Worm (Caenorhabditis elegans) whole organism, L2 larva: ENCODE data around the gene C17C3.11.

ENCODE experiments used
- C34F6.9 ChIP-seq: fragments of 150-350 bp; optimal IDR thresholded peaks from 2 replicates; lab custom pipeline; 2014; ENCODE audit warnings: missing biosample characterization, missing genetic modification characterization
- F13H6.1 ChIP-seq: sonication (generic microtip); optimal IDR thresholded peaks from 2 replicates; lab custom pipeline; 2016; ENCODE audit warnings: missing genetic modification characterization, missing compliant biosample characterization
- R02D3.7 ChIP-seq: fragments of 150-350 bp; optimal IDR thresholded peaks from 2 replicates; lab custom pipeline; 2014; ENCODE audit warnings: missing biosample characterization, missing genetic modification characterization
- Y55F3AM.14 ChIP-seq: fragments of 200-800 bp; sonication (Bioruptor generic); optimal IDR thresholded peaks from 2 replicates; lab custom pipeline; 2018; ENCODE audit warnings: mild to moderate bottlenecking, missing genetic modification characterization, missing compliant biosample characterization
- ZK546.5 ChIP-seq: sonication (generic microtip); optimal IDR thresholded peaks from 2 replicates; lab custom pipeline; 2017; ENCODE audit warnings: missing biosample characterization, missing genetic modification characterization
- alr-1 ChIP-seq: fragments of 150-350 bp; optimal IDR thresholded peaks from 2 replicates; lab custom pipeline; 2014; ENCODE audit warnings: missing biosample characterization, missing genetic modification characterization
- aly-2 ChIP-seq: fragments of 150-350 bp; optimal IDR thresholded peaks from 2 replicates; lab custom pipeline; 2014; ENCODE audit warnings: missing biosample characterization, missing genetic modification characterization
- ama-1 ChIP-seq: fragments of 150-350 bp; optimal IDR thresholded peaks from 2 replicates; lab custom pipeline; 2018; ENCODE audit warnings: inconsistent platforms
- blmp-1 ChIP-seq: sonication (generic microtip); optimal IDR thresholded peaks from 2 replicates; lab custom pipeline; 2017; ENCODE audit warnings: missing genetic modification characterization, mild to moderate bottlenecking, missing compliant biosample characterization, antibody characterized with exemption, moderate library complexity; ENCODE audit not compliant: insufficient read depth
- ceh-16 ChIP-seq: fragments of 150-350 bp; optimal IDR thresholded peaks from 2 replicates; lab custom pipeline; 2014; ENCODE audit warnings: missing biosample characterization, missing genetic modification characterization
- ceh-82 ChIP-seq: fragments of 150-350 bp; optimal IDR thresholded peaks from 2 replicates; lab custom pipeline; 2014; ENCODE audit warnings: missing biosample characterization, missing genetic modification characterization
- crh-2 ChIP-seq: sonication (generic microtip); optimal IDR thresholded peaks from 2 replicates; lab custom pipeline; 2017; ENCODE audit warnings: missing biosample characterization, missing genetic modification characterization
- dmd-4 ChIP-seq: sonication (generic microtip); optimal IDR thresholded peaks from 2 replicates; lab custom pipeline; 2017; ENCODE audit warnings: missing biosample characterization, missing genetic modification characterization
- egl-27 ChIP-seq: sonication (generic microtip); optimal IDR thresholded peaks from 3 replicates; lab custom pipeline; 2017; ENCODE audit warnings: missing biosample characterization, missing genetic modification reagents, missing genetic modification characterization
- elt-1 ChIP-seq: fragments of 150-350 bp; optimal IDR thresholded peaks from 2 replicates; lab custom pipeline; 2014; ENCODE audit warnings: missing biosample characterization, missing genetic modification characterization
- elt-3 ChIP-seq: sonication (generic microtip); optimal IDR thresholded peaks from 2 replicates; lab custom pipeline; 2017; ENCODE audit warnings: missing biosample characterization, missing genetic modification characterization
- fos-1 ChIP-seq: fragments of 150-350 bp; optimal IDR thresholded peaks from 2 replicates; lab custom pipeline; 2014; ENCODE audit warnings: missing biosample characterization, missing genetic modification characterization
- gmeb-1 ChIP-seq: fragments of 150-350 bp; optimal IDR thresholded peaks from 2 replicates; lab custom pipeline; 2014; ENCODE audit warnings: missing biosample characterization, missing genetic modification characterization
- lin-11 ChIP-seq: fragments of 150-350 bp; sonication (generic microtip); optimal IDR thresholded peaks from 2 replicates; lab custom pipeline; 2014; ENCODE audit warnings: missing biosample characterization, missing genetic modification characterization, inconsistent platforms, mixed read lengths
- lin-13 ChIP-seq: fragments of 150-350 bp; optimal IDR thresholded peaks from 2 replicates; lab custom pipeline; 2014; ENCODE audit warnings: missing biosample characterization, missing genetic modification reagents, missing genetic modification characterization
- lin-39 ChIP-seq: fragments of 150-350 bp; optimal IDR thresholded peaks from 2 replicates; lab custom pipeline; 2014; ENCODE audit warnings: missing biosample characterization, missing genetic modification reagents, missing genetic modification characterization
- lsy-2 ChIP-seq, 2 experiments: fragments of 150-350 bp in 1 of 2; sonication (generic microtip) in 1 of 2; optimal IDR thresholded peaks; 2 replicates each; lab custom pipeline; 2014 to 2017; ENCODE audit warnings: missing biosample characterization in 2 of 2, missing genetic modification characterization in 2 of 2
- mab-5 ChIP-seq: fragments of 150-350 bp; optimal IDR thresholded peaks from 2 replicates; lab custom pipeline; 2014; ENCODE audit warnings: missing biosample characterization, missing genetic modification characterization
- mbf-1 ChIP-seq: sonication (generic microtip); optimal IDR thresholded peaks from 2 replicates; lab custom pipeline; 2017; ENCODE audit warnings: missing biosample characterization, missing genetic modification characterization
- mdl-1 ChIP-seq, 2 experiments: fragments of 150-350 bp in 1 of 2; sonication (generic microtip) in 1 of 2; optimal IDR thresholded peaks; 2 replicates each; lab custom pipeline; 2017; ENCODE audit warnings: missing biosample characterization in 2 of 2, missing genetic modification characterization in 2 of 2
- nhr-10 ChIP-seq: sonication (generic microtip); optimal IDR thresholded peaks from 2 replicates; lab custom pipeline; 2017; ENCODE audit warnings: missing biosample characterization, missing genetic modification characterization
- nhr-11 ChIP-seq: fragments of 150-350 bp; optimal IDR thresholded peaks from 2 replicates; lab custom pipeline; 2014; ENCODE audit warnings: missing biosample characterization, missing genetic modification characterization
- nhr-12 ChIP-seq: fragments of 150-350 bp; optimal IDR thresholded peaks from 2 replicates; lab custom pipeline; 2014; ENCODE audit warnings: missing biosample characterization, missing genetic modification characterization
- nhr-129 ChIP-seq: fragments of 150-350 bp; optimal IDR thresholded peaks from 2 replicates; lab custom pipeline; 2014; ENCODE audit warnings: missing biosample characterization, missing genetic modification characterization
- nhr-21 ChIP-seq: fragments of 150-350 bp; optimal IDR thresholded peaks from 2 replicates; lab custom pipeline; 2014; ENCODE audit warnings: missing biosample characterization, missing genetic modification characterization
- nhr-23 ChIP-seq: fragments of 150-350 bp; optimal IDR thresholded peaks from 2 replicates; lab custom pipeline; 2014; ENCODE audit warnings: missing biosample characterization, missing genetic modification reagents, missing genetic modification characterization
- nhr-237 ChIP-seq: fragments of 150-350 bp; optimal IDR thresholded peaks from 2 replicates; lab custom pipeline; 2014; ENCODE audit warnings: missing biosample characterization, missing genetic modification characterization
- nhr-25 ChIP-seq: fragments of 150-350 bp; sonication (generic microtip); optimal IDR thresholded peaks from 3 replicates; lab custom pipeline; 2014; ENCODE audit warnings: missing biosample characterization, missing genetic modification characterization
- nhr-6 ChIP-seq: fragments of 150-350 bp; optimal IDR thresholded peaks from 2 replicates; lab custom pipeline; 2014; ENCODE audit warnings: missing biosample characterization, missing genetic modification characterization
- nhr-77 ChIP-seq: fragments of 150-350 bp; optimal IDR thresholded peaks from 2 replicates; lab custom pipeline; 2014; ENCODE audit warnings: missing biosample characterization, missing genetic modification characterization
- peb-1 ChIP-seq: fragments of 150-350 bp; optimal IDR thresholded peaks from 2 replicates; lab custom pipeline; 2014; ENCODE audit warnings: missing biosample characterization, missing genetic modification characterization
- sem-4 ChIP-seq: fragments of 150-350 bp; optimal IDR thresholded peaks from 2 replicates; lab custom pipeline; 2014; ENCODE audit warnings: missing biosample characterization, missing genetic modification reagents, missing genetic modification characterization
- skn-1 ChIP-seq: sonication (generic microtip); optimal IDR thresholded peaks from 2 replicates; lab custom pipeline; 2017; ENCODE audit warnings: missing biosample characterization, missing genetic modification characterization
- sma-3 ChIP-seq: sonication (generic microtip); optimal IDR thresholded peaks from 2 replicates; lab custom pipeline; 2016; ENCODE audit warnings: missing genetic modification reagents, missing genetic modification characterization, missing compliant biosample characterization
- sma-9 ChIP-seq, 2 experiments: fragments of 150-350 bp in 1 of 2; sonication (generic microtip) in 1 of 2; optimal IDR thresholded peaks; 2 replicates each; lab custom pipeline; 2014 to 2016; ENCODE audit warnings: missing genetic modification characterization in 2 of 2, mild to moderate bottlenecking in 1 of 2, missing biosample characterization in 1 of 2, missing compliant biosample characterization in 1 of 2, missing genetic modification reagents in 1 of 2, moderate library complexity in 1 of 2
- snpc-4 ChIP-seq: fragments of 150-350 bp; optimal IDR thresholded peaks from 2 replicates; lab custom pipeline; 2014; ENCODE audit warnings: missing biosample characterization, missing genetic modification characterization
- unc-39 ChIP-seq: fragments of 150-350 bp; optimal IDR thresholded peaks from 2 replicates; lab custom pipeline; 2014; ENCODE audit warnings: missing biosample characterization, missing genetic modification characterization
- unc-55 ChIP-seq: fragments of 150-350 bp; sonication (generic microtip); optimal IDR thresholded peaks from 3 replicates; lab custom pipeline; 2014; ENCODE audit warnings: missing biosample characterization, missing genetic modification reagents, missing genetic modification characterization
- unc-62 ChIP-seq: fragments of 150-350 bp; optimal IDR thresholded peaks from 2 replicates; lab custom pipeline; 2014; ENCODE audit warnings: missing biosample characterization, missing genetic modification reagents, missing genetic modification characterization
- zag-1 ChIP-seq: fragments of 150-350 bp; optimal IDR thresholded peaks from 2 replicates; lab custom pipeline; 2014; ENCODE audit warnings: missing biosample characterization, missing genetic modification characterization
- ztf-1 ChIP-seq: fragments of 200-800 bp; sonication (Bioruptor generic); conservative IDR thresholded peaks from 2 replicates; pipeline ENCODE4 v1.3.6; 2022; ENCODE audit warnings: missing genetic modification characterization, missing compliant biosample characterization
- ztf-4 ChIP-seq: fragments of 150-350 bp; optimal IDR thresholded peaks from 2 replicates; lab custom pipeline; 2014; ENCODE audit warnings: missing biosample characterization, missing genetic modification characterization

Gene C17C3.11

DNA sequence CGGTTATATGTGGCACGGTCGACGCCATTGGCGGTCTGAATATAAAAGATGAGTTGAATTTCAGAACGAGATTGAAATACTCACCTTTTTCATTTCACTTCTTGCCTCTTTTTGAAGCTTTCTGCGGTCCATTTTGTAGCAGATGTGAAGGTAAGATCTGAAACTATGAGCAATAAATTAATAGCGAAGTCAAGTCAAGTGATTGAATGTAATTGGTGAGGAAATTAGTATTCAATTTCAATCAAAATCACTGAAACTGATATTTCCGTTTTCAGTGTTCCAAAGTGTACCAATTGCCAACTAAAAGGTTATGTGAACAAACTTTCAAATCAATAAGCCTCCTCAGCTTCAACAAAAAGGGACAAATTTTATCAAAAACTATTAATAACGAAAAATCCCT is 4.1 kb downstream of the C17C3.11 start, which contains the start of gene C17C3.24:
TSS of gene C17C3.24 (minus strand) at position 101 of the 400 bp plus-strand sequence.
- TF ChIP-seq lin-13 (GFP tag; lab: Kevin White, UChicago) (no peak), blmp-1 (tag; lab: Kevin White, UChicago) (no peak), nhr-10 (tag; lab: Kevin White, UChicago) (no peak), unc-62 (GFP tag; lab: Kevin White, UChicago) (no peak), Y55F3AM.14 (GFP tag; lab: Kevin White, UChicago) (no peak), dmd-4 (tag; lab: Kevin White, UChicago) (no peak), sma-3 (GFP tag; lab: Kevin White, UChicago) (no peak), elt-3 (tag; lab: Kevin White, UChicago) (no peak), ZK546.5 (tag; lab: Kevin White, UChicago) (no peak), ceh-16 (tag; lab: Kevin White, UChicago) (no peak), skn-1 (no peak), peb-1 (tag; lab: Kevin White, UChicago) (no peak), ama-1 (no peak), crh-2 (tag; lab: Kevin White, UChicago) (no peak), sem-4 (tag; lab: Kevin White, UChicago) (no peak), fos-1 (no peak), ceh-82 (tag; lab: Kevin White, UChicago) (no peak), aly-2 (tag; lab: Kevin White, UChicago) (no peak), nhr-129 (tag; lab: Kevin White, UChicago) (no peak), nhr-25 (tag; lab: Kevin White, UChicago) (no peak)

ce11 chrII:5543476-5544144 is 6.0 kb downstream of the C17C3.11 start:
- TF ChIP-seq nhr-12 (tag; lab: Kevin White, UChicago) = peak; percentile 74
- TF ChIP-seq lin-11 = peak; percentile 98
- TF ChIP-seq alr-1 = no peak
- peak; percentile 99 for TF ChIP-seq nhr-21
- TF ChIP-seq fos-1 = peak; percentile 98
- TF ChIP-seq sma-3 (GFP tag; lab: Kevin White, UChicago) = peak; percentile 98
- TF ChIP-seq nhr-11 (tag; lab: Kevin White, UChicago) = peak; percentile 81
- TF ChIP-seq F13H6.1 (tag; lab: Kevin White, UChicago) = peak; percentile 98
- peak; percentile 100 for TF ChIP-seq aly-2 (tag; lab: Kevin White, UChicago)
- peak; percentile 99 for TF ChIP-seq crh-2 (tag; lab: Kevin White, UChicago)
- TF ChIP-seq nhr-6 (tag; lab: Kevin White, UChicago) = peak; percentile 98
- peak; percentile 58 for TF ChIP-seq ZK546.5 (tag; lab: Kevin White, UChicago)
- peak; percentile 99 for TF ChIP-seq sma-9 (GFP tag; optimal IDR thresholded peaks at IDR 0.05; lab: Kevin White, UChicago)
- TF ChIP-seq sma-9 (tag; optimal IDR thresholded peaks at IDR 0.05; lab: Kevin White, UChicago) = peak; percentile 73
- no peak for TF ChIP-seq elt-3 (tag; lab: Kevin White, UChicago)
- peak; percentile 88 for TF ChIP-seq nhr-237 (tag; lab: Kevin White, UChicago)
- TF ChIP-seq nhr-10 (tag; lab: Kevin White, UChicago) = peak; percentile 95
- TF ChIP-seq Y55F3AM.14 (GFP tag; lab: Kevin White, UChicago) = peak; percentile 95
- TF ChIP-seq ceh-16 (tag; lab: Kevin White, UChicago) = peak; percentile 93
- no peak for TF ChIP-seq elt-1 (tag; lab: Kevin White, UChicago)
- TF ChIP-seq nhr-129 (tag; lab: Kevin White, UChicago) = peak; percentile 99
- peak; percentile 99 for TF ChIP-seq egl-27 (tag; lab: Kevin White, UChicago)
- peak; percentile 94 to 97 for TF ChIP-seq lsy-2 (tag; optimal IDR thresholded peaks at IDR 0.05; lab: Kevin White, UChicago)
- TF ChIP-seq ztf-1 = no peak
- peak; percentile 95 for TF ChIP-seq gmeb-1 (tag; lab: Kevin White, UChicago)
- TF ChIP-seq nhr-25 (tag; lab: Kevin White, UChicago) = peak; percentile 97
- peak; percentile 99 for TF ChIP-seq unc-55 (GFP tag; lab: Kevin White, UChicago)
- peak; percentile 99 for TF ChIP-seq ztf-4 (tag; lab: Kevin White, UChicago)
- TF ChIP-seq mab-5 (tag; lab: Kevin White, UChicago) = peak; percentile 96
- TF ChIP-seq zag-1 = peak; percentile 98
- peak; percentile 61 for TF ChIP-seq mbf-1 (tag; lab: Kevin White, UChicago)
- TF ChIP-seq peb-1 (tag; lab: Kevin White, UChicago) = peak; percentile 59
- TF ChIP-seq C34F6.9 (tag; lab: Kevin White, UChicago) = peak; percentile 99
- peak; percentile 100 for TF ChIP-seq snpc-4 (tag; lab: Kevin White, UChicago)
- peak; percentile 80 for TF ChIP-seq R02D3.7 (tag; lab: Kevin White, UChicago)
- TF ChIP-seq ceh-82 (tag; lab: Kevin White, UChicago) = peak; percentile 87
- peak; percentile 86 for TF ChIP-seq unc-62 (GFP tag; lab: Kevin White, UChicago)
- TF ChIP-seq lin-39 (tag; lab: Kevin White, UChicago) = peak; percentile 91
- peak; percentile 71 for TF ChIP-seq dmd-4 (tag; lab: Kevin White, UChicago)
- TF ChIP-seq nhr-77 (tag; lab: Kevin White, UChicago) = peak; percentile 65
- peak; percentile 76 for TF ChIP-seq unc-39 (tag; lab: Kevin White, UChicago)
- peak; percentile 98 for TF ChIP-seq lin-13 (GFP tag; lab: Kevin White, UChicago)
- TF ChIP-seq sem-4 (tag; lab: Kevin White, UChicago) = peak; percentile 98
- peak; percentile 88 to 92 for TF ChIP-seq mdl-1 (tag; optimal IDR thresholded peaks at IDR 0.05; lab: Kevin White, UChicago)
- TF ChIP-seq nhr-23 = no peak
- TF ChIP-seq blmp-1 (tag; lab: Kevin White, UChicago) = peak; percentile 90
- peak; percentile 100 for TF ChIP-seq ama-1
